Worm (Caenorhabditis elegans) whole organism, L4 larva: ENCODE data around the gene F39G3.2.

ENCODE experiments used
- F26F4.8 ChIP-seq: fragments of 200-800 bp; sonication (Bioruptor generic); conservative IDR thresholded peaks from 2 replicates; pipeline ENCODE4 v1.3.6; 2022; ENCODE audit warnings: missing genetic modification characterization, missing compliant biosample characterization
- ceh-82 ChIP-seq: sonication (generic microtip); optimal IDR thresholded peaks from 2 replicates; lab custom pipeline; 2017; ENCODE audit warnings: missing biosample characterization, missing genetic modification characterization
- jun-1 ChIP-seq: fragments of 150-350 bp; optimal IDR thresholded peaks from 2 replicates; lab custom pipeline; 2014; ENCODE audit warnings: missing biosample characterization, missing genetic modification reagents, missing genetic modification characterization
- madf-5 ChIP-seq, 2 experiments: fragments of 200-800 bp; sonication (Bioruptor generic); IDR thresholded peaks; 2 replicates each; pipeline ENCODE4 v1.3.6; 2022; ENCODE audit warnings: missing compliant biosample characterization in 2 of 2, missing genetic modification characterization in 2 of 2
- php-3 ChIP-seq: fragments of 200-800 bp; sonication (Bioruptor generic); IDR thresholded peaks from 2 replicates; pipeline ENCODE4 v1.3.6; 2022; ENCODE audit warnings: missing genetic modification reagents, missing genetic modification characterization, missing compliant biosample characterization
- skn-1 ChIP-seq: fragments of 150-350 bp; optimal IDR thresholded peaks from 2 replicates; lab custom pipeline; 2014; ENCODE audit warnings: missing biosample characterization, missing genetic modification characterization

Gene F39G3.2

DNA sequence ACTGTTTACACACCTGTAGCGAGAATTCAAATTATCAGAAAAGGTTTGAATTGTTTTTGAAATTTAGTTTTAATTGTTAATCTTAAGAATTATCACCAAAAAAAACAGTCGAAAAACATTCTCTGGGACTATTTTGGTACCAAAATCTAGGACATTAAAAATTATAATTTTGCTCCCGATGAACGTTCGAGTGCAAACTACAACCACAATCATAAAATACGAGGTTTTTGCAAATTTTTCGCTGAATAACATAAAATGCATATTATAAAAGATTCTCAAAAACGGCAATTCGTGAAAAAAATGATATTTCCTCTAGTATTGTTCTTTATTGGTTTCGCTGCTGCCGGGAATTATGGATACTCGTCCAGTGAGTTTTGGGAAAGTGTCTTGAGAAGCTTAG, 52.7 kb downstream of the F39G3.2 start, which contains the start of gene R02F11.12:
R02F11.12 (plus strand) TSS at position 301 of the 400 bp plus-strand sequence.
- TF ChIP-seq skn-1 (tag; lab: Kevin White, UChicago) (no peak), ceh-82 (tag; lab: Kevin White, UChicago) (no peak), madf-5 (GFP tag; IDR thresholded peaks at IDR 0.05; lab: Robert Waterston, UW) (no peak), F26F4.8 (GFP tag; lab: Robert Waterston, UW) (no peak), jun-1 (no peak), php-3 (GFP tag; lab: Robert Waterston, UW) (no peak)
